Fruit fly (Drosophila melanogaster): ENCODE measurements around the gene Vps60.

Gene Vps60

DNA sequence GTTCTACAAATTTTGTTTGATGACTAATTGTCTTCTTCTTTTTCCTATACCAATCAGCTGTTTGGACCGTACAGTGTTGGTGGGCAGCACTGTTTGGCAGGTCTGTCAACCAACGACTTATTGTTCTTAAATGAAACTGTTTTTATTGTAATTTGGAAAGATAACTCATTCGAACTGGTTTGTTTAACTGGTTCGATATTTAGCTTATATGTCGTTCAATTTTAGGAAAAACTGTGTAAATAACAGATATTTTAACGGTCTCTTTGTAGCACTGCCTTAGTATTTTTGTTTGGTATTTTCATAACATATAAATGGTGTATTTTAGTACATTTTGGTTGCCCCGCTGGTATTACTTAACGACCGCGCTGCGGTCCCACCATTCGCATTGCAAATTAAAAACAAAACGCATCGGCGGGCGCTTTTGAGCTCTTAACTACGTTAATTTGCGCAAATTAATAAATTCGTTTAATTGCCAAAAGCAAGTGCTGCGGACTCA is at the start of gene Vps60, which contains the start of gene anchor (continued):
- TF ChIP-seq Poxn (GFP tag; IDR thresholded peaks at IDR 0.05), result no peak
- TF ChIP-seq oc (tag; optimal IDR thresholded peaks at IDR 0.05), result no peak
- TF ChIP-seq bbx (GFP tag; IDR thresholded peaks at IDR 0.05; ENCODE audit: partially characterized antibody), result no peak
- no peak for TF ChIP-seq yki (optimal IDR thresholded peaks at IDR 0.05)
- no peak for TF ChIP-seq CG43689 (GFP tag; IDR thresholded peaks at IDR 0.05)
- TF ChIP-seq dysf (GFP tag; IDR thresholded peaks at IDR 0.05), result peak; percentile 34; the same call in 1 of the 3 replicates
- peak; percentile 35 for TF ChIP-seq CG6683 (GFP tag; optimal IDR thresholded peaks at IDR 0.05)
- TF ChIP-seq NK7.1 (GFP tag; optimal IDR thresholded peaks at IDR 0.05), result peak; percentile 65
- TF ChIP-seq CG7987 (GFP tag; optimal IDR thresholded peaks at IDR 0.05), result no peak
- peak; percentile 52 for TF ChIP-seq nom (GFP tag; optimal IDR thresholded peaks at IDR 0.05)
- TF ChIP-seq wor (GFP tag; IDR thresholded peaks at IDR 0.05), result no peak
- no peak for TF ChIP-seq ap (GFP tag; IDR thresholded peaks at IDR 0.05)
- TF ChIP-seq phol (tag; optimal IDR thresholded peaks at IDR 0.05), result peak; percentile 68
- no peak for TF ChIP-seq Opbp (GFP tag; IDR thresholded peaks at IDR 0.05; ENCODE audit: partially characterized antibody)
- TF ChIP-seq CG34422 (GFP tag; IDR thresholded peaks at IDR 0.05), result no peak; the same call in 2 of the 3 replicates
- no peak for TF ChIP-seq pita (GFP tag; optimal IDR thresholded peaks at IDR 0.05)
- TF ChIP-seq Rfx (GFP tag; IDR thresholded peaks at IDR 0.05), result 0 out of 2 replicates have a peak, but pooled peaks have one; percentile 23
- no peak for TF ChIP-seq Lim3 (GFP tag; IDR thresholded peaks at IDR 0.05)
- TF ChIP-seq abd-A (tag; optimal IDR thresholded peaks at IDR 0.05), result no peak
- no peak for TF ChIP-seq B-H1 (GFP tag; IDR thresholded peaks at IDR 0.05)
- TF ChIP-seq CG32767 (GFP tag; IDR thresholded peaks at IDR 0.05), result no peak
- peak; percentile 50; the same call in 1 of the 2 replicates for TF ChIP-seq CG13287 (GFP tag; IDR thresholded peaks at IDR 0.05; ENCODE audit: partially characterized antibody)
- no peak for TF ChIP-seq CG3726 (GFP tag; IDR thresholded peaks at IDR 0.05)
- TF ChIP-seq CG10431 (GFP tag; optimal IDR thresholded peaks at IDR 0.05), result no peak
- no peak for TF ChIP-seq CG7963 (GFP tag; IDR thresholded peaks at IDR 0.05; ENCODE audit: partially characterized antibody)
- TF ChIP-seq Blimp-1 (GFP tag; optimal IDR thresholded peaks at IDR 0.05), result peak; percentile 40
- peak; percentile 52 for TF ChIP-seq Nf-YC (tag; optimal IDR thresholded peaks at IDR 0.05)
- no peak for TF ChIP-seq sqz (GFP tag; optimal IDR thresholded peaks at IDR 0.05)
- TF ChIP-seq ci (GFP tag; IDR thresholded peaks at IDR 0.05), result no peak
- no peak for TF ChIP-seq hth (optimal IDR thresholded peaks at IDR 0.05)
- no peak for TF ChIP-seq Spps (tag; optimal IDR thresholded peaks at IDR 0.05)
- TF ChIP-seq YL-1 (GFP tag; optimal IDR thresholded peaks at IDR 0.05), result peak; percentile 77
- no peak for TF ChIP-seq CG12744 (GFP tag; optimal IDR thresholded peaks at IDR 0.05)
- TF ChIP-seq CG15514 (GFP tag; optimal IDR thresholded peaks at IDR 0.05), result peak; percentile 88
- no peak for TF ChIP-seq pb (GFP tag; optimal IDR thresholded peaks at IDR 0.05)
- TF ChIP-seq CG7928 (GFP tag; optimal IDR thresholded peaks at IDR 0.05), result no peak
- no peak for TF ChIP-seq CG6654 (GFP tag; optimal IDR thresholded peaks at IDR 0.05)
- TF ChIP-seq CG11398 (GFP tag; optimal IDR thresholded peaks at IDR 0.05), result peak; percentile 44
- peak; percentile 58 for TF ChIP-seq CG4617 (GFP tag; optimal IDR thresholded peaks at IDR 0.05; ENCODE audit: borderline replicate concordance)
- no peak for TF ChIP-seq jing (GFP tag; optimal IDR thresholded peaks at IDR 0.05)
- TF ChIP-seq Pdp1 (GFP tag; optimal IDR thresholded peaks at IDR 0.05), result peak; percentile 54 to 78
- TF ChIP-seq CG15073 (GFP tag; optimal IDR thresholded peaks at IDR 0.05), result no peak
- TF ChIP-seq sr (GFP tag; IDR thresholded peaks at IDR 0.05), result no peak
- peak; percentile 7 for TF ChIP-seq grn (GFP tag; optimal IDR thresholded peaks at IDR 0.05)
- no peak for TF ChIP-seq br (optimal IDR thresholded peaks at IDR 0.05)
- peak; percentile 41 for TF ChIP-seq CG18764 (GFP tag; optimal IDR thresholded peaks at IDR 0.05)
- TF ChIP-seq so (GFP tag; IDR thresholded peaks at IDR 0.05), result no peak
- TF ChIP-seq CG10654 (GFP tag; optimal IDR thresholded peaks at IDR 0.05), result peak; percentile 49
- peak; percentile 4 for TF ChIP-seq CG10462 (GFP tag; optimal IDR thresholded peaks at IDR 0.05)
- TF ChIP-seq fru (optimal IDR thresholded peaks at IDR 0.05), result no peak
- TF ChIP-seq CG8281 (tag; optimal IDR thresholded peaks at IDR 0.05), result no peak
- no peak for TF ChIP-seq CG2199 (GFP tag; IDR thresholded peaks at IDR 0.05)

Measured in whole organism, embryonic.